Fruit fly (Drosophila melanogaster): ENCODE data around the gene CG32485.

CG32485 gene

DNA sequence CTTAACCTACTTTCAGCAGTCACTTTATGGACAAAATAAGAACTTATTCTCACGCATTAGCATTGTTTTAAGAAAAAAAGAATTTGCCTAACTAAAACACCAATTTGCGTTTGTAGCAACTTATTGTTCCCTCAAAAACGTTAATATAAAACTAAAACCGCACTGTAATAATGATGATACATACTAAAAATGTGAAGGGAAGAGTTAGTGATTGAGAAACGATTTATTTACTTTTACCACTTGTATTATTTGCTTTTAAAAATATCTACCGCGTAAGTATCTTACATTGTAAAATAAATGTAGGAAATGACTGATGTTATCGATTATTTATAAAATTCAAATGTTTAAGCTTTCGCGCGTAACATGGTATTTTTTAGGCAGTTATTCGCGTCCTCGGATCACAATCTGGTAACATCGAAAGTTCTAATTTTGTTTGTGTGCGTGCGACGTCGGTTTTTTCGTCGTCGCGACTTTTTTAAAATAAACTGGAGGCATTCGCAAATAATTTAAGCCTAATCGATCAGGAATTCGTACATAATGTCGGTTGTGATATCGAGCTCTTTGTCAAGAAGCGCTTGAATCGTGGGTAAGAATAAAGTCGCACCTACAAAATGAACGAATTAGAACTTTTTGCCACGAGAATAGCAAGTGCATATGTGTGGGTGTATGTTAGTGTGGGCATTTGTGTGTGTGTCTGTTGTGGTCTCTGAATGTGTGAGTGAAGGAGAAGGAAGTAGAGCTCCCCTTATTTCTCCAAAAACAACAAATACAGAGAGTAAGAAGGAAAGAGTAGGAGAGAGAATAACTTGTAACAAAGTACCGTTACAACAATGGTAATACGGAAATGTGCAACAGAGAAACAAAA lies 15.1 kb upstream of the CG32485 start, which contains the start of gene CG2162:
Gene CG2162 (plus strand): TSS at position 418 of the 865 bp plus-strand sequence.
- TF ChIP-seq foxo (GFP tag; optimal IDR thresholded peaks at IDR 0.05) (no peak), N (GFP tag; optimal IDR thresholded peaks at IDR 0.05) (peak; percentile 81), usp (GFP tag; optimal IDR thresholded peaks at IDR 0.05) (no peak), h (GFP tag; optimal IDR thresholded peaks at IDR 0.05) (peak; percentile 9), Rel (GFP tag; optimal IDR thresholded peaks at IDR 0.05) (no peak), Rel (tag; optimal IDR thresholded peaks at IDR 0.05) (peak; percentile 23), OdsH (GFP tag; optimal IDR thresholded peaks at IDR 0.05) (peak; percentile 7)

dm6 chr3L:3035769-3036583 lies 14.1 kb upstream of the CG32485 start:
- no peak for TF ChIP-seq Myc (optimal IDR thresholded peaks at IDR 0.05)
- no peak for TF ChIP-seq Abd-B (GFP tag; optimal IDR thresholded peaks at IDR 0.05)
- no peak for TF ChIP-seq tai (GFP tag; optimal IDR thresholded peaks at IDR 0.05)
- TF ChIP-seq rgr (GFP tag; optimal IDR thresholded peaks at IDR 0.05): peak; percentile 76
- TF ChIP-seq psq (GFP tag; optimal IDR thresholded peaks at IDR 0.05): peak; percentile 35
- TF ChIP-seq brk (GFP tag; optimal IDR thresholded peaks at IDR 0.05): no peak
- TF ChIP-seq Vsx2 (GFP tag; optimal IDR thresholded peaks at IDR 0.05; ENCODE audit: partially characterized antibody): no peak
- peak; percentile 85 for TF ChIP-seq h (GFP tag; optimal IDR thresholded peaks at IDR 0.05)
- no peak for TF ChIP-seq Dif (GFP tag; optimal IDR thresholded peaks at IDR 0.05; ENCODE audit: partially characterized antibody)
- peak; percentile 71 for TF ChIP-seq sv (GFP tag; optimal IDR thresholded peaks at IDR 0.05)
- TF ChIP-seq usp (GFP tag; optimal IDR thresholded peaks at IDR 0.05): no peak
- TF ChIP-seq CG9705 (GFP tag; optimal IDR thresholded peaks at IDR 0.05): peak; percentile 52
- TF ChIP-seq foxo (GFP tag; optimal IDR thresholded peaks at IDR 0.05): peak in 1 of 2 experiments; percentile 78
- no peak for TF ChIP-seq dsf (GFP tag; optimal IDR thresholded peaks at IDR 0.05; ENCODE audit: borderline replicate concordance)
- peak; percentile 14 for TF ChIP-seq woc (GFP tag; optimal IDR thresholded peaks at IDR 0.05)
- peak; percentile 76 for TF ChIP-seq Sp1 (GFP tag; optimal IDR thresholded peaks at IDR 0.05)
- TF ChIP-seq jim (GFP tag; optimal IDR thresholded peaks at IDR 0.05): no peak
- no peak for TF ChIP-seq Rel (GFP tag; optimal IDR thresholded peaks at IDR 0.05)
- peak; percentile 27 for TF ChIP-seq Rel (tag; optimal IDR thresholded peaks at IDR 0.05)
- no peak for TF ChIP-seq lola (GFP tag; optimal IDR thresholded peaks at IDR 0.05)
- no peak for TF ChIP-seq Mio (GFP tag; optimal IDR thresholded peaks at IDR 0.05)
- no peak for TF ChIP-seq Hr78 (GFP tag; optimal IDR thresholded peaks at IDR 0.05)
- TF ChIP-seq HLH106 (tag; optimal IDR thresholded peaks at IDR 0.05): peak; percentile 55
- no peak for TF ChIP-seq GATAd (GFP tag; optimal IDR thresholded peaks at IDR 0.05)
- peak; percentile 41 for TF ChIP-seq Hnf4 (GFP tag; optimal IDR thresholded peaks at IDR 0.05)
- TF ChIP-seq CG32264 (GFP tag; optimal IDR thresholded peaks at IDR 0.05): peak; percentile 10
- TF ChIP-seq OdsH (GFP tag; optimal IDR thresholded peaks at IDR 0.05): peak; percentile 70
- TF ChIP-seq fru (GFP tag; optimal IDR thresholded peaks at IDR 0.05): peak; percentile 81
- no peak for TF ChIP-seq dl (GFP tag; optimal IDR thresholded peaks at IDR 0.05; ENCODE audit: insufficient read depth in 1 of 2, partially characterized antibody in 2 of 2)
- TF ChIP-seq Dfd (GFP tag; optimal IDR thresholded peaks at IDR 0.05): no peak
- TF ChIP-seq pan (optimal IDR thresholded peaks at IDR 0.05): no peak
- TF ChIP-seq dmrt93B (GFP tag; optimal IDR thresholded peaks at IDR 0.05): peak; percentile 33
- TF ChIP-seq br (GFP tag; optimal IDR thresholded peaks at IDR 0.05): peak; percentile 73
- no peak for TF ChIP-seq N (GFP tag; optimal IDR thresholded peaks at IDR 0.05)
- peak; percentile 74 for TF ChIP-seq ey (GFP tag; optimal IDR thresholded peaks at IDR 0.05)
- TF ChIP-seq Jra (GFP tag; optimal IDR thresholded peaks at IDR 0.05): peak; percentile 4
- TF ChIP-seq Hr83 (GFP tag; optimal IDR thresholded peaks at IDR 0.05; ENCODE audit: poor library complexity, severe bottlenecking): no peak
